Worm (Caenorhabditis elegans) whole organism, L2 larva: ENCODE results near the gene dhs-22.

Experiments used
- C34F6.9 ChIP-seq: fragments of 150-350 bp; optimal IDR thresholded peaks from 2 replicates; lab custom pipeline; 2014; ENCODE audit warnings: missing biosample characterization, missing genetic modification characterization
- R02D3.7 ChIP-seq: fragments of 150-350 bp; optimal IDR thresholded peaks from 2 replicates; lab custom pipeline; 2014; ENCODE audit warnings: missing biosample characterization, missing genetic modification characterization
- Y55F3AM.14 ChIP-seq: fragments of 200-800 bp; sonication (Bioruptor generic); optimal IDR thresholded peaks from 2 replicates; lab custom pipeline; 2018; ENCODE audit warnings: mild to moderate bottlenecking, missing genetic modification characterization, missing compliant biosample characterization
- ZK546.5 ChIP-seq: sonication (generic microtip); optimal IDR thresholded peaks from 2 replicates; lab custom pipeline; 2017; ENCODE audit warnings: missing biosample characterization, missing genetic modification characterization
- alr-1 ChIP-seq: fragments of 150-350 bp; optimal IDR thresholded peaks from 2 replicates; lab custom pipeline; 2014; ENCODE audit warnings: missing biosample characterization, missing genetic modification characterization
- ama-1 ChIP-seq: fragments of 150-350 bp; optimal IDR thresholded peaks from 2 replicates; lab custom pipeline; 2018; ENCODE audit warnings: inconsistent platforms
- blmp-1 ChIP-seq: sonication (generic microtip); optimal IDR thresholded peaks from 2 replicates; lab custom pipeline; 2017; ENCODE audit warnings: missing genetic modification characterization, mild to moderate bottlenecking, missing compliant biosample characterization, antibody characterized with exemption, moderate library complexity; ENCODE audit not compliant: insufficient read depth
- ceh-16 ChIP-seq: fragments of 150-350 bp; optimal IDR thresholded peaks from 2 replicates; lab custom pipeline; 2014; ENCODE audit warnings: missing biosample characterization, missing genetic modification characterization
- ceh-82 ChIP-seq: fragments of 150-350 bp; optimal IDR thresholded peaks from 2 replicates; lab custom pipeline; 2014; ENCODE audit warnings: missing biosample characterization, missing genetic modification characterization
- crh-2 ChIP-seq: sonication (generic microtip); optimal IDR thresholded peaks from 2 replicates; lab custom pipeline; 2017; ENCODE audit warnings: missing biosample characterization, missing genetic modification characterization
- egl-27 ChIP-seq: sonication (generic microtip); optimal IDR thresholded peaks from 3 replicates; lab custom pipeline; 2017; ENCODE audit warnings: missing biosample characterization, missing genetic modification reagents, missing genetic modification characterization
- elt-1 ChIP-seq: fragments of 150-350 bp; optimal IDR thresholded peaks from 2 replicates; lab custom pipeline; 2014; ENCODE audit warnings: missing biosample characterization, missing genetic modification characterization
- fos-1 ChIP-seq: fragments of 150-350 bp; optimal IDR thresholded peaks from 2 replicates; lab custom pipeline; 2014; ENCODE audit warnings: missing biosample characterization, missing genetic modification characterization
- gmeb-1 ChIP-seq: fragments of 150-350 bp; optimal IDR thresholded peaks from 2 replicates; lab custom pipeline; 2014; ENCODE audit warnings: missing biosample characterization, missing genetic modification characterization
- lin-13 ChIP-seq: fragments of 150-350 bp; optimal IDR thresholded peaks from 2 replicates; lab custom pipeline; 2014; ENCODE audit warnings: missing biosample characterization, missing genetic modification reagents, missing genetic modification characterization
- lin-39 ChIP-seq: fragments of 150-350 bp; optimal IDR thresholded peaks from 2 replicates; lab custom pipeline; 2014; ENCODE audit warnings: missing biosample characterization, missing genetic modification reagents, missing genetic modification characterization
- lsy-2 ChIP-seq, 2 experiments: fragments of 150-350 bp in 1 of 2; sonication (generic microtip) in 1 of 2; optimal IDR thresholded peaks; 2 replicates each; lab custom pipeline; 2014 to 2017; ENCODE audit warnings: missing biosample characterization in 2 of 2, missing genetic modification characterization in 2 of 2
- mab-5 ChIP-seq: fragments of 150-350 bp; optimal IDR thresholded peaks from 2 replicates; lab custom pipeline; 2014; ENCODE audit warnings: missing biosample characterization, missing genetic modification characterization
- mbf-1 ChIP-seq: sonication (generic microtip); optimal IDR thresholded peaks from 2 replicates; lab custom pipeline; 2017; ENCODE audit warnings: missing biosample characterization, missing genetic modification characterization
- mdl-1 ChIP-seq, 2 experiments: fragments of 150-350 bp in 1 of 2; sonication (generic microtip) in 1 of 2; optimal IDR thresholded peaks; 2 replicates each; lab custom pipeline; 2017; ENCODE audit warnings: missing biosample characterization in 2 of 2, missing genetic modification characterization in 2 of 2
- nhr-11 ChIP-seq: fragments of 150-350 bp; optimal IDR thresholded peaks from 2 replicates; lab custom pipeline; 2014; ENCODE audit warnings: missing biosample characterization, missing genetic modification characterization
- nhr-12 ChIP-seq: fragments of 150-350 bp; optimal IDR thresholded peaks from 2 replicates; lab custom pipeline; 2014; ENCODE audit warnings: missing biosample characterization, missing genetic modification characterization
- nhr-129 ChIP-seq: fragments of 150-350 bp; optimal IDR thresholded peaks from 2 replicates; lab custom pipeline; 2014; ENCODE audit warnings: missing biosample characterization, missing genetic modification characterization
- nhr-23 ChIP-seq: fragments of 150-350 bp; optimal IDR thresholded peaks from 2 replicates; lab custom pipeline; 2014; ENCODE audit warnings: missing biosample characterization, missing genetic modification reagents, missing genetic modification characterization
- nhr-237 ChIP-seq: fragments of 150-350 bp; optimal IDR thresholded peaks from 2 replicates; lab custom pipeline; 2014; ENCODE audit warnings: missing biosample characterization, missing genetic modification characterization
- nhr-25 ChIP-seq: fragments of 150-350 bp; sonication (generic microtip); optimal IDR thresholded peaks from 3 replicates; lab custom pipeline; 2014; ENCODE audit warnings: missing biosample characterization, missing genetic modification characterization
- nhr-77 ChIP-seq: fragments of 150-350 bp; optimal IDR thresholded peaks from 2 replicates; lab custom pipeline; 2014; ENCODE audit warnings: missing biosample characterization, missing genetic modification characterization
- sem-4 ChIP-seq: fragments of 150-350 bp; optimal IDR thresholded peaks from 2 replicates; lab custom pipeline; 2014; ENCODE audit warnings: missing biosample characterization, missing genetic modification reagents, missing genetic modification characterization
- skn-1 ChIP-seq: sonication (generic microtip); optimal IDR thresholded peaks from 2 replicates; lab custom pipeline; 2017; ENCODE audit warnings: missing biosample characterization, missing genetic modification characterization
- sma-3 ChIP-seq: sonication (generic microtip); optimal IDR thresholded peaks from 2 replicates; lab custom pipeline; 2016; ENCODE audit warnings: missing genetic modification reagents, missing genetic modification characterization, missing compliant biosample characterization
- sma-9 ChIP-seq, 2 experiments: fragments of 150-350 bp in 1 of 2; sonication (generic microtip) in 1 of 2; optimal IDR thresholded peaks; 2 replicates each; lab custom pipeline; 2014 to 2016; ENCODE audit warnings: missing genetic modification characterization in 2 of 2, mild to moderate bottlenecking in 1 of 2, missing biosample characterization in 1 of 2, missing compliant biosample characterization in 1 of 2, missing genetic modification reagents in 1 of 2, moderate library complexity in 1 of 2
- unc-55 ChIP-seq: fragments of 150-350 bp; sonication (generic microtip); optimal IDR thresholded peaks from 3 replicates; lab custom pipeline; 2014; ENCODE audit warnings: missing biosample characterization, missing genetic modification reagents, missing genetic modification characterization
- unc-62 ChIP-seq: fragments of 150-350 bp; optimal IDR thresholded peaks from 2 replicates; lab custom pipeline; 2014; ENCODE audit warnings: missing biosample characterization, missing genetic modification reagents, missing genetic modification characterization
- zag-1 ChIP-seq: fragments of 150-350 bp; optimal IDR thresholded peaks from 2 replicates; lab custom pipeline; 2014; ENCODE audit warnings: missing biosample characterization, missing genetic modification characterization
- ztf-1 ChIP-seq: fragments of 200-800 bp; sonication (Bioruptor generic); conservative IDR thresholded peaks from 2 replicates; pipeline ENCODE4 v1.3.6; 2022; ENCODE audit warnings: missing genetic modification characterization, missing compliant biosample characterization
- ztf-11 ChIP-seq: sonication (generic microtip); optimal IDR thresholded peaks from 2 replicates; lab custom pipeline; 2017; ENCODE audit warnings: missing biosample characterization, missing genetic modification characterization
- ztf-4 ChIP-seq: fragments of 150-350 bp; optimal IDR thresholded peaks from 2 replicates; lab custom pipeline; 2014; ENCODE audit warnings: missing biosample characterization, missing genetic modification characterization

Gene dhs-22

ce11 chrV:14433584-14433983, 12.3 kb upstream of the dhs-22 start:
- no peak for TF ChIP-seq nhr-12 (tag; lab: Kevin White, UChicago)
- TF ChIP-seq alr-1 (tag; lab: Kevin White, UChicago): no peak
- TF ChIP-seq lsy-2 (tag; optimal IDR thresholded peaks at IDR 0.05; lab: Kevin White, UChicago): no peak
- TF ChIP-seq ama-1 (lab: Kevin White, UChicago): no peak
- TF ChIP-seq nhr-77 (tag; lab: Kevin White, UChicago): no peak
- TF ChIP-seq sma-3 (GFP tag; lab: Kevin White, UChicago): no peak
- no peak for TF ChIP-seq unc-55 (GFP tag; lab: Kevin White, UChicago)
- no peak for TF ChIP-seq ztf-4 (tag; lab: Kevin White, UChicago)
- TF ChIP-seq skn-1 (tag; lab: Kevin White, UChicago): no peak
- no peak for TF ChIP-seq mdl-1 (tag; optimal IDR thresholded peaks at IDR 0.05; lab: Kevin White, UChicago)

ce11 chrV:14432259-14432658, 11.0 kb upstream of the dhs-22 start, which contains the start of gene egl-1:
TSS of gene egl-1 (minus strand) at chrV:14432359.
- TF ChIP-seq nhr-25 (tag; lab: Kevin White, UChicago) (no peak), zag-1 (tag; lab: Kevin White, UChicago) (no peak), ztf-1 (no peak), nhr-237 (tag; lab: Kevin White, UChicago) (no peak), unc-55 (GFP tag; lab: Kevin White, UChicago) (no peak), mdl-1 (tag; optimal IDR thresholded peaks at IDR 0.05; lab: Kevin White, UChicago) (no peak), fos-1 (tag; lab: Kevin White, UChicago) (no peak), mbf-1 (tag; lab: Kevin White, UChicago) (no peak), ceh-16 (tag; lab: Kevin White, UChicago) (no peak), nhr-11 (tag; lab: Kevin White, UChicago) (no peak), elt-1 (tag; lab: Kevin White, UChicago) (no peak), ceh-82 (tag; lab: Kevin White, UChicago) (no peak), blmp-1 (tag; lab: Kevin White, UChicago) (no peak), unc-62 (GFP tag; lab: Kevin White, UChicago) (no peak), lsy-2 (tag; optimal IDR thresholded peaks at IDR 0.05; lab: Kevin White, UChicago) (no peak), lin-39 (tag; lab: Kevin White, UChicago) (no peak), mab-5 (tag; lab: Kevin White, UChicago) (no peak), C34F6.9 (tag; lab: Kevin White, UChicago) (no peak), ztf-11 (tag; lab: Kevin White, UChicago) (no peak)

- no peak for TF ChIP-seq unc-62 (GFP tag; lab: Kevin White, UChicago)
- TF ChIP-seq lin-13 (GFP tag; lab: Kevin White, UChicago): no peak
- no peak for TF ChIP-seq ama-1 (lab: Kevin White, UChicago)
- TF ChIP-seq skn-1 (tag; lab: Kevin White, UChicago): no peak
- no peak for TF ChIP-seq ZK546.5
- no peak for TF ChIP-seq unc-55 (GFP tag; lab: Kevin White, UChicago)
- no peak for TF ChIP-seq blmp-1 (tag; lab: Kevin White, UChicago)
- no peak for TF ChIP-seq R02D3.7 (tag; lab: Kevin White, UChicago)
- TF ChIP-seq nhr-11 (tag; lab: Kevin White, UChicago): no peak
- TF ChIP-seq Y55F3AM.14 (GFP tag; lab: Kevin White, UChicago): no peak
- TF ChIP-seq mab-5 (tag; lab: Kevin White, UChicago): no peak
- TF ChIP-seq mdl-1 (tag; optimal IDR thresholded peaks at IDR 0.05; lab: Kevin White, UChicago): no peak
Observed at ce11 chrV:14428865-14429264, 7.6 kb upstream of the dhs-22 start, which contains the start of gene F23B12.1. TSS of gene F23B12.1 (plus strand) at chrV:14429165.

- no peak for TF ChIP-seq nhr-129 (tag; lab: Kevin White, UChicago)
- TF ChIP-seq ama-1 (lab: Kevin White, UChicago): no peak
- TF ChIP-seq crh-2 (tag; lab: Kevin White, UChicago): no peak
- no peak for TF ChIP-seq sem-4
- no peak for TF ChIP-seq nhr-23
- no peak for TF ChIP-seq sma-9 (GFP tag; optimal IDR thresholded peaks at IDR 0.05; lab: Kevin White, UChicago)
- TF ChIP-seq sma-9 (tag; optimal IDR thresholded peaks at IDR 0.05; lab: Kevin White, UChicago): no peak
- TF ChIP-seq elt-1 (tag; lab: Kevin White, UChicago): no peak
- TF ChIP-seq fos-1 (tag; lab: Kevin White, UChicago): no peak
- TF ChIP-seq C34F6.9 (tag; lab: Kevin White, UChicago): no peak
- no peak for TF ChIP-seq egl-27
- TF ChIP-seq gmeb-1 (tag; lab: Kevin White, UChicago): no peak
- TF ChIP-seq lsy-2 (tag; optimal IDR thresholded peaks at IDR 0.05; lab: Kevin White, UChicago): no peak
- TF ChIP-seq nhr-11 (tag; lab: Kevin White, UChicago): no peak
Observed at ce11 chrV:14427069-14427825, 6.0 kb upstream of the dhs-22 start.
